Fruit fly (Drosophila melanogaster) whole organism: Measurements from ENCODE around the gene tgy.
A peak's percentile ranks its signal among the peaks of the same experiment; 100 is the strongest.

Experiments used
- CG8478 ChIP-seq: fragments of >200 bp; optimal IDR thresholded peaks from 2 replicates; lab custom pipeline; 2018; ENCODE audit warnings: inconsistent platforms
- Dll ChIP-seq: fragments of >200 bp; optimal IDR thresholded peaks from 2 replicates; lab custom pipeline; 2017
- EcR ChIP-seq, 2 experiments: fragments of >200 bp; optimal IDR thresholded peaks; 2 replicates each; lab custom pipeline; 2017; ENCODE audit warnings: missing biosample characterization in 2 of 2, missing genetic modification characterization in 2 of 2, missing genetic modification reagents in 2 of 2
- pan ChIP-seq: fragments of >200 bp; optimal IDR thresholded peaks from 2 replicates; lab custom pipeline; 2017
- psq ChIP-seq: fragments of >200 bp; optimal IDR thresholded peaks from 2 replicates; lab custom pipeline; 2017
- usp ChIP-seq: fragments of >200 bp; optimal IDR thresholded peaks from 2 replicates; lab custom pipeline; 2017; ENCODE audit warnings: missing biosample characterization, missing genetic modification characterization, mixed read lengths

The tgy gene

DNA sequence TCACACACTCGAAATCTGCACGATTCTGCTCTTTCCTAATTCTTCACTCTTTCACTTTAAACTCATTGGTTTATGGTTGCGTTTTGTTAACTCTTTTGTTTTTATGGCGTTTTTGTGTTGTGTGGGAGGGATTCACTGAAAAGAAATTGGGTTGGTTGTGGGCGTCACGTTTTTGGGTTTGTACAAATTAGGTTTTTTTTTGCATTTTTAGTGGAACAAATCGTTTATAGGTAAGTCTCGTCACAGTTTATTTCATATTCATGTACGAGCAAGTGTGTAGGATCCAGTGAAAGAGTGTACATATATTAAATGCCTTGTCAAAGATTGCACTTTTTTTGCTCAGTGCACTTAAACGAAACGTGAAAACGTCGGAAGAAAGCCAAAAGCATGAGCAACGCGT is 37.6 kb upstream of the tgy start:
- TF ChIP-seq Dll (lab: Kevin White, UChicago) (no peak), CG8478 (no peak), pan (lab: Kevin White, UChicago) (no peak), psq (lab: Kevin White, UChicago) (no peak), EcR (GFP tag; optimal IDR thresholded peaks at IDR 0.05; lab: Kevin White, UChicago) (no peak), usp (GFP tag; lab: Kevin White, UChicago) (no peak)

DNA sequence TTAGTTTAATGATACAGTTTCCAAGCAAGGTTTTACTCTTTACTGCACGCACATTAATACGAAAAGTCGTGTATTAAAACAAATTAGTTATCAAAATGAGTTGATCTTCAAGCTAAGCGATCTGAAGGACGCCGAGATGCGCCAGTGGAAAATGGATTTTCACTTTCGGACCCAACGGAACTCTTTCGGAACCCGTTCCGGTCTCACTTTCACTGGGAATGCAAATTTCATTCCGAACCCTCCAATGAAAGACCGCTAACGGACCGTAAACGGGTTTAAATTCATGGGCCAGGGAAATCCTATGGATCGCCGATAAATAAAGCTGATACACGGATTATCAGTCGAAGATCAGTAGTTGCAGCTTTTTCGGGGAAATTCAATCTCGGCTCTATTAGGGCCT is 36.3 kb upstream of the tgy start:
- TF ChIP-seq usp (GFP tag; lab: Kevin White, UChicago): no peak
- no peak for TF ChIP-seq pan (lab: Kevin White, UChicago)
- no peak for TF ChIP-seq Dll (lab: Kevin White, UChicago)
- no peak for TF ChIP-seq EcR (GFP tag; optimal IDR thresholded peaks at IDR 0.05; lab: Kevin White, UChicago)
- TF ChIP-seq CG8478: no peak
- TF ChIP-seq psq (lab: Kevin White, UChicago): no peak

DNA sequence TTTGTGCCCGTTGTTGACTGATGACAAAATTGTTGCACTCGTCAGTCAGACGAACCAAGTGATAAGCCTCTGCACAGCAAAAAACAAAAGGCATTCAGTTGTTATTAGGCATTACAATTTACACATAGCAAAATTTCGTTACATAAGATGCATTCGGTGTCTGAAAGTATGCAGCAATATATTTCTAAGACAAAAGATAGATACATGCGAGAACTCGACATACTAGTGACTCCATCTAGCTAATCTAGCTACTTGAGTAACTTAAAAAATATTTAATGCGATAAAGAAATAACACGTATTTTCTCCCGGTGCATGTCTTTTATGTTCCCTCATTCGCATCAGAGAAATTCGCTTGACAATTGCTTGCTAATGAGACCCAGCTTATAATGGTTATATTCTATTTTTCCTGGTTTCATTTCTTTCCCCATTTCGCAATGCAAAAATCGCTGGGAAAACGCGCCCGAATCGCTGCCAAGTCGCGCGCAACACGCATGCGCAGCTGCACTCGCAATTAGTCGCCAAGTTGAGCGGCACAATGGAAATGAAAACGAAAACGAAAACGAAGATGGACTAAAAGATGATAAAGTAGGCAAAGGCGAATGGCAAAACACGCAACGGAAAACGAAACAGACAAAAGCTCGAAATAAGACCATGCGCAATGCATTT is 35.3 kb upstream of the tgy start:
- TF ChIP-seq Dll (lab: Kevin White, UChicago) (no peak), EcR (GFP tag; optimal IDR thresholded peaks at IDR 0.05; lab: Kevin White, UChicago) (no peak)

DNA sequence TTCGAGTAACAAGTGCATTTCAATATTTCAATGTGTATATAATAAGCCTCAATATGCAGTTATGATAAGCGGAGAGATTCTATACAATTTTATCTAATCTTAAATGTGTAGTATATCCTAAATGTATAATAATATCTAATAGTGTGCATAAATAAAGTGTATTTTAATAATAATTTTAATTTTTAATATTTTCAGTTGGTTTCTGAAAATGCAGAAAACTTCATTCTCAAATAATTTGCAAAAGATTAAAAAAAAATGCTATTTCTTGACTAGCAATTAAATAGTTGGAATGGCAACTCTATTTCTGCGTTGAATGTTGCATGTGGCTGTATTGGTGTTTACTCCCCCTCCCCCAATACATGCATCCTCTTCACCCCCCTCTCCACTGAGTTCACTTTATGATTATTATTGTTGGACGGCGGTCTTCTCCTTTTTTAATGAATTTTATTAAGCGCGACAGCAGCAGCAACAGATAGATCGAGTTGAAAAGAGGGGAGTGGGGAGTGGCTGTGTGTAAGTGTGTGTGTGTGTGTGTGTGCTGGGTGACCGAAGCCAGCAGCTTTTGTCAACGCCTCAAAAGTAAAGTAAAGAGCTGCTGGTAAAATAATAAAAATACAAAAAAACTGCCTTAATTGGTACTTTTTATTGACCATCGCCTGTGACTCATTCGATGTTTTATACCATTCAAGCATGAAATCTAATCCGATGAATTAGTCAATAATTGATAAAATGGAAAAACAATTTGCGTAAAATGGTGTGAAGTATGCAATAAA is 33.7 kb upstream of the tgy start:
- TF ChIP-seq CG8478: no peak
- TF ChIP-seq pan (lab: Kevin White, UChicago): no peak
- no peak for TF ChIP-seq Dll (lab: Kevin White, UChicago)
- TF ChIP-seq usp (GFP tag; lab: Kevin White, UChicago): no peak
- TF ChIP-seq EcR (GFP tag; optimal IDR thresholded peaks at IDR 0.05; lab: Kevin White, UChicago): no peak
- no peak for TF ChIP-seq psq (lab: Kevin White, UChicago)

DNA sequence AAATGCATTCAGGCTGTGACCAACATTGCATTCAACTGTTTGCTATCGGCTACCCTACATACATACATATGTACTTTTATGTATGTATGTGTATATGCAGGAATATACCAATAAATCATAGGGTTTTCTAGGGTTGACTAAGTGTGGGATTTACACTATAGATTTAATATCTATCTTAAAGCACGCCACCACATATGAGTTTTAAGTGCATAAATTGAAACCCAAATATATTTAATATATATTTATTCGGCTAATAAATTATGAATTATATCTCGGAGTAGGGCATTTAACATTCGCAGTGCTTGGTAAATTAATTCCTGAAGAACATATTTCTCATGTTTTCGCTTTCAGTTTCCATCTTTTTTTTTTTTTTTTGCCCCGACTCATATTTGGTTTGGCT is 32.8 kb upstream of the tgy start:
- TF ChIP-seq psq (lab: Kevin White, UChicago): no peak
- TF ChIP-seq EcR (GFP tag; optimal IDR thresholded peaks at IDR 0.05; lab: Kevin White, UChicago): no peak
- TF ChIP-seq Dll (lab: Kevin White, UChicago): no peak
- no peak for TF ChIP-seq pan (lab: Kevin White, UChicago)
- TF ChIP-seq CG8478: no peak
- no peak for TF ChIP-seq usp (GFP tag; lab: Kevin White, UChicago)

DNA sequence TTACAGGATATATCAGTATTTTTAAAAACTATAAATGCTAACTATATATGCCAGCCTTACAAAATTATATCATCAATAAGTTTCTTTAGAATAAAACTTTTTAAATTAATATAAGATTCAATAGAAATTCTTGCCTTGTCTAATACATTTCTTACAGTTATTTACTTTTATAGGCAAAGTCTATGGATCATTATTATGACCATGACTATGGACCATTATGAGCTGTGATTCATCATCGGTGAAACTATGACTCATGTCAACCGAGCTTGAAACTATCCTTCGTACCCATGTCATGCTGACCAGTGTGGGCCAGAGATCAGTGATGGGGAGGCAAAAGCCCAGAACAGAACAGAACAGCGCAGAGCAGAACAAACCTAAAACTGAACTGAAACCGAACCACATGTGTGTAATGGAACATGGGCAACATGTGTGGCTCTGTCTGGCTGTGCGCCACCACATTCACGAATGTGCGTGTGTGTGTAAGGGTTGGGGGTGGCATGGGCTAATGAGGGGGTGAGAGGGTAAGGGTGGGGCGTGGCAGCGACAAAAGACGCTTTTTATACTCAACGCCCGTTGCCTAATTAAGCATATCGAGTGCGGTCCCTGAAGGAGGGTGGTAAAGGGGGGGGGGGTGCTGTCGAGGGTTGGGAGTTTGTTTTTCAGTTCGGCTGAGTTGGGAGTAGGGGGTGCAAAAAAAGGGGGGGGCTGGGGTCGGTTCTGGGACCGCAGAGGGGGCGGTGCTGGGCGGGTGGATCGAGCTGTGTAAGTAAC is 31.6 kb upstream of the tgy start:
- TF ChIP-seq pan (lab: Kevin White, UChicago) (no peak), psq (lab: Kevin White, UChicago) (no peak), usp (GFP tag; lab: Kevin White, UChicago) (no peak), Dll (lab: Kevin White, UChicago) (no peak), CG8478 (no peak)

DNA sequence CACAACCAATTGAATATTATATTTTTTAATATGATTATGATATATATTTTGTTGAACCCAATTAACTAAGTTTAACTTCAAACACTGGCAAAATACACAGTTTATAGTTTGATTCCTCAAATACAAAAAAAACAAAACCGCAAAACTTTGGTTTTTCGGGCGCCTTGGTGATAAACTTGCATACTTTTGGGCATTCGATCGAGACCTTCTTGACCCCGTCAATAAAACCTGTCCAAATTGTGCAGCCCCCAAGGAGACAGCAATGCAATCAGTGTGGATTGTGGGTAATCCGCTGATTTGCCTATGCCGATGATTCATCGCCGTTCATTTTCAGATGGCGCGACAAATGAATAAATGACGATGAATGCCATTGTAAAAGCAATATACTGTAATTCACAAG is 30.4 kb upstream of the tgy start:
- TF ChIP-seq Dll (lab: Kevin White, UChicago) (no peak), pan (lab: Kevin White, UChicago) (no peak), EcR (GFP tag; optimal IDR thresholded peaks at IDR 0.05; lab: Kevin White, UChicago) (no peak), usp (GFP tag; lab: Kevin White, UChicago) (no peak), psq (lab: Kevin White, UChicago) (no peak), CG8478 (no peak)

DNA sequence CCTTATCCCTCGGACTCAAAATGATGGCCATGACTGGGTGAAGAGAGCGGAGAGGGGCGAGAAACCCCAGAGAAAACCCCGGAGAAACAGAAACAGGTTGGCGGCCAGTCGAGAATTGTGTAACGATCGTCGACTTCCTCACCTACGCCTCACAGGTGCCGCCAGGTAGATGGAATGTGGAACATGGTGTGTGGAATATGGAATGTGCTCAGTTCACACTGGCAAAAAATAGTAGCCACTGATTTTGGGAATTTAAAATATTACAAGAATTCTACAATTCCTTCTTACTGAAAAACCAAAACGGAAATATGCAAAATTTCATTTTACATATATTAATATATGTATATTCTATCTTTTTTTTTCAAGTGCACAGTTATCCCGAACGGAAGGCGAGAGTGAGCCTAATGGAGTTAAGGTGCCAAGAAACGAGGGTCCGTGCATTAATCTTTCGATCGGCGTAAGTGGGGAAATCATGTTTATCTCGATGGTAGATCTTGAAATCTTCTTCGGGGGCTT is 28.9 kb upstream of the tgy start:
- TF ChIP-seq usp (GFP tag; lab: Kevin White, UChicago) (no peak), pan (lab: Kevin White, UChicago) (no peak), psq (lab: Kevin White, UChicago) (no peak), Dll (lab: Kevin White, UChicago) (no peak), CG8478 (no peak), EcR (GFP tag; optimal IDR thresholded peaks at IDR 0.05; lab: Kevin White, UChicago) (no peak)

DNA sequence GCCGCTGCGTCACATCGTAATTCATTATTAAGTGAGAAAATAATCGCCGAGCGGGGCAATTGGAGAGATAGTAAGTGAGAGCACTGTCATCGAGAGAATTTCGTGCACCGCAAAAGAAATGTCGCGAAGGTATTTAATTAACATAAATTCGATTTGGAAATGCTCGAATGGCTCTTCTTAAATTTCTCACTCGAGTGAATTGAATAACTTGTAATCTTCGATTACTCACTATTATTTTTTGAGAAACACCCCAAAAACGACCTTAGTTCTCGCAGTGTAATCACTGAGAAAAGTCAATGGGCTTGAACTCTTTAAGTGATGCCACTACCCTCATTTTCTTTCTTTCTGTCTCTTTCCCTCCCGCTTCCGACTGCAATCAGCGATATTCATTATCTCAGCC is 27.9 kb upstream of the tgy start:
- TF ChIP-seq Dll (lab: Kevin White, UChicago) (no peak), CG8478 (no peak), EcR (GFP tag; optimal IDR thresholded peaks at IDR 0.05; lab: Kevin White, UChicago) (peak in 1 of 2 experiments; percentile 62)

DNA sequence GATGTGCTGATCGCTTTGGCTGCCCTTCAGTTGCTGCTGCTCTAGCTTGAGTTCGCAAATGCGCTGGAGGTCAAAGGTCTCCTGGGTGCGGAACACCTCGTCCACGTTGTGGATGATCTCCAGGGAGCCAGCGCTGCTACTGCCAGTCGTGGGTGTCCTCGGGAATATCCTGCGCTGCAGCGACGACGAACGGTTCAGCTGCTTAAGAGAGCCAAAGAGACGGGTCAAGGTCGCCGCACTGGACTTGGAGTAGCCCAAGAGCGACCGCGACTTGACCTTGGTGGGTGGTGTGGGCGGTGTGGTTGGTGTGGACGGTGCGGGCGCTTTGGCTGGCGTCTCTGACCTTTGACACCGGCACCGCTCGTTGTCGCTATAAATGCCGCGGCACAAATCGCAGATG is 27.1 kb upstream of the tgy start:
- TF ChIP-seq Dll (lab: Kevin White, UChicago) (no peak), psq (lab: Kevin White, UChicago) (no peak), usp (GFP tag; lab: Kevin White, UChicago) (no peak), EcR (GFP tag; optimal IDR thresholded peaks at IDR 0.05; lab: Kevin White, UChicago) (no peak), CG8478 (no peak), pan (lab: Kevin White, UChicago) (no peak)
